Worm (Caenorhabditis elegans) whole organism, L1 larva: ENCODE measurements around the gene athp-1.

ENCODE experiments used
- ama-1 ChIP-seq: fragments of 150-350 bp; optimal IDR thresholded peaks from 2 replicates; lab custom pipeline; 2014
- nhr-237 ChIP-seq: fragments of 150-350 bp; optimal IDR thresholded peaks from 2 replicates; lab custom pipeline; 2014; ENCODE audit warnings: missing biosample characterization, missing genetic modification characterization
- nhr-77 ChIP-seq: fragments of 150-350 bp; optimal IDR thresholded peaks from 2 replicates; lab custom pipeline; 2014; ENCODE audit warnings: missing biosample characterization, missing genetic modification characterization
- skn-1 ChIP-seq: fragments of 150-350 bp; optimal IDR thresholded peaks from 2 replicates; lab custom pipeline; 2014; ENCODE audit warnings: missing biosample characterization, missing genetic modification characterization
- unc-62 ChIP-seq: fragments of 150-350 bp; optimal IDR thresholded peaks from 2 replicates; lab custom pipeline; 2014; ENCODE audit warnings: missing biosample characterization, missing genetic modification reagents, missing genetic modification characterization
- zag-1 ChIP-seq: fragments of 150-350 bp; optimal IDR thresholded peaks from 2 replicates; lab custom pipeline; 2014; ENCODE audit warnings: missing biosample characterization, missing genetic modification characterization

DNA sequence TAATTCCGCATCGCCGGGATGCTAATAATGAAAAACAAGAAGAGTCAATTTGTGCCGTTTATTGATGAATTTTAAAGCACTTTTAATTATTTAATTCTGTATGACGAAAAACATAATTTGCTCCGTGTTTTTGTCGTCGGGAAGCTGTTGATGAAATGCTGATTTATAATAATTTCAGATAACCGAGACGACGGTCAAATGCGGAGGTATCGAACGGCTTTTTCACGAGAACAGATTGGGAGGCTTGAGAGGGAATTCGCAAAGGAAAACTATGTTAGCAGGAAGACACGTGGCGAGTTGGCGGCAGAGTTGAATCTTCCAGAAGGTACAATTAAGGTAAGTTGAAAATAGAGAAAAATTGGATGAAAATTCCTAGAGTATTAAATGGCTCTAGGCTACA is 42.0 kb downstream of the athp-1 start:
- no peak for TF ChIP-seq nhr-237 (tag; lab: Kevin White, UChicago)
- no peak for TF ChIP-seq zag-1 (tag; lab: Kevin White, UChicago)
- no peak for TF ChIP-seq ama-1 (lab: Kevin White, UChicago)
- TF ChIP-seq unc-62 (GFP tag; lab: Kevin White, UChicago), result no peak
- no peak for TF ChIP-seq skn-1
- no peak for TF ChIP-seq nhr-77
